Fruit fly (Drosophila melanogaster) whole organism, prepupa: Measurements from ENCODE around the gene mxc.

Source experiments
- CG11294 ChIP-seq: fragments of 200-800 bp; sonication (Bioruptor generic); IDR thresholded peaks from 2 replicates; pipeline ENCODE4 v1.3.6; 2022; ENCODE audit warnings: missing biosample characterization, missing genetic modification characterization
- CG16779 ChIP-seq: fragments of 200-800 bp; sonication (Bioruptor generic); optimal IDR thresholded peaks from 3 replicates; lab custom pipeline; 2017; ENCODE audit warnings: missing biosample characterization, mild to moderate bottlenecking, missing genetic modification characterization
- CG3032 ChIP-seq: fragments of 200-800 bp; optimal IDR thresholded peaks from 2 replicates; lab custom pipeline; 2019; ENCODE audit warnings: missing biosample characterization, mild to moderate bottlenecking, missing genetic modification characterization, moderate library complexity
- CG32006 ChIP-seq: fragments of 200-800 bp; sonication (Bioruptor generic); optimal IDR thresholded peaks from 3 replicates; lab custom pipeline; 2017; ENCODE audit warnings: missing biosample characterization, mild to moderate bottlenecking, missing genetic modification characterization
- CG7368 ChIP-seq: fragments of 200-800 bp; sonication (Bioruptor generic); optimal IDR thresholded peaks from 3 replicates; lab custom pipeline; 2016; ENCODE audit warnings: missing biosample characterization, missing genetic modification characterization
- CG9139 ChIP-seq: fragments of 200-800 bp; sonication (Bioruptor generic); optimal IDR thresholded peaks from 3 replicates; lab custom pipeline; 2017; ENCODE audit warnings: missing biosample characterization, mild to moderate bottlenecking, missing genetic modification characterization
- Eip78C ChIP-seq: fragments of 200-800 bp; sonication (Bioruptor generic); peaks from one replicate; lab custom pipeline; 2016; ENCODE audit warnings: missing biosample characterization, missing genetic modification characterization
- Eip93F ChIP-seq: fragments of 200-800 bp; sonication (Bioruptor generic); optimal IDR thresholded peaks from 2 replicates; lab custom pipeline; 2016; ENCODE audit warnings: missing biosample characterization, mild to moderate bottlenecking, missing genetic modification characterization
- Hr39 ChIP-seq: fragments of 200-800 bp; sonication (Bioruptor generic); optimal IDR thresholded peaks from 2 replicates; lab custom pipeline; 2016; ENCODE audit warnings: missing biosample characterization, missing genetic modification characterization
- Hr4 ChIP-seq: fragments of 200-800 bp; sonication (Bioruptor generic); optimal IDR thresholded peaks from 3 replicates; lab custom pipeline; 2016; ENCODE audit warnings: missing biosample characterization, missing genetic modification characterization
- Sox14 ChIP-seq: fragments of 200-800 bp; sonication (Bioruptor generic); optimal IDR thresholded peaks from 3 replicates; lab custom pipeline; 2016; ENCODE audit warnings: missing biosample characterization, missing genetic modification characterization
- eg ChIP-seq: fragments of 200-800 bp; sonication (Bioruptor generic); IDR thresholded peaks from 3 replicates; pipeline ENCODE4 v1.3.6; 2022; ENCODE audit warnings: missing biosample characterization, missing genetic modification characterization

DNA sequence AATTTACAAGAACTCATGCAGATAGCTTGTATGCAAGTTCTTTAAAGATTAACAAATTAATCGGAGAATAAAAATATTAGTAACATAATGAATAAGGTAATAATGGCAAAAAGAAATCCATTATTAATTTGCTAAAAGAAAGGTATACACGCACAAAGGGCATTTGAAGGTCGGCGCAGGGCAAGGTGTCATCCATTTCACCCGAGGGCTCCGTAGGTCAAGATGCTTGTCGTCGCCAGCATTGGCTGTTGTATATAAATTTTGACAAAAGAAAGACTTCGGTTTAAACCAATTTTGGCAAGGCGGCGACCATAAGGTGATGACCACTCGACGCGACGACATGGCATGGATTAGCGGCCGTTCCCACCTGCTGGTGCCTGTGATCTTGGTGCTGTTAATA lies 18.1 kb downstream of the mxc start, which contains the start of gene CG15370:
- no peak for TF ChIP-seq Hr39 (GFP tag; lab: Kevin White, UChicago)
- no peak for TF ChIP-seq CG9139 (GFP tag; lab: Kevin White, UChicago)
- no peak for TF ChIP-seq CG7368
- no peak for TF ChIP-seq Sox14 (GFP tag; lab: Kevin White, UChicago)
- no peak for TF ChIP-seq Eip93F (GFP tag; lab: Kevin White, UChicago)
- no peak for TF ChIP-seq Eip78C (GFP tag; lab: Kevin White, UChicago)
- no peak for TF ChIP-seq Hr4 (GFP tag; lab: Kevin White, UChicago)
- no peak for TF ChIP-seq CG32006 (GFP tag; lab: Kevin White, UChicago)
- TF ChIP-seq CG16779 (tag; lab: Kevin White, UChicago), result no peak
- no peak for TF ChIP-seq CG11294 (GFP tag; lab: Robert Waterston, UW)
- no peak for TF ChIP-seq CG3032 (tag; lab: Kevin White, UChicago)
- TF ChIP-seq eg (GFP tag; lab: Robert Waterston, UW), result no peak
